Worm (Caenorhabditis elegans) whole organism, early embryonic: ENCODE measurements around the gene C31C9.6.

Experiments used
- B0310.2 ChIP-seq: sonication (generic microtip); optimal IDR thresholded peaks from 2 replicates; lab custom pipeline; 2016; ENCODE audit warnings: mild to moderate bottlenecking, missing genetic modification characterization, missing compliant biosample characterization
- F13C5.2 ChIP-seq: sonication (generic microtip); optimal IDR thresholded peaks from 2 replicates; lab custom pipeline; 2017; ENCODE audit warnings: mild to moderate bottlenecking, missing genetic modification characterization, inconsistent platforms, missing compliant biosample characterization
- aly-1 ChIP-seq: sonication (generic microtip); optimal IDR thresholded peaks from 2 replicates; lab custom pipeline; 2016; ENCODE audit warnings: missing genetic modification characterization, missing compliant biosample characterization
- ama-1 ChIP-seq: fragments of 150-350 bp; optimal IDR thresholded peaks from 2 replicates; lab custom pipeline; 2014
- ceh-13 ChIP-seq: fragments of 200-800 bp; sonication (Bioruptor generic); optimal IDR thresholded peaks from 2 replicates; lab custom pipeline; 2018; ENCODE audit warnings: mild to moderate bottlenecking, missing genetic modification characterization, missing compliant biosample characterization
- ceh-36 ChIP-seq: sonication (generic microtip); optimal IDR thresholded peaks from 2 replicates; lab custom pipeline; 2016; ENCODE audit warnings: missing genetic modification characterization, inconsistent platforms, missing compliant biosample characterization
- ets-7 ChIP-seq: sonication (generic microtip); optimal IDR thresholded peaks from 2 replicates; lab custom pipeline; 2016; ENCODE audit warnings: missing genotype, missing genetic modification characterization, missing compliant biosample characterization
- flt-1 ChIP-seq: fragments of 200-800 bp; sonication (Bioruptor generic); IDR thresholded peaks from 2 replicates; pipeline ENCODE4 v1.3.6; 2022; ENCODE audit warnings: missing genetic modification characterization, missing compliant biosample characterization
- hmbx-1 ChIP-seq: sonication (generic microtip); optimal IDR thresholded peaks from 2 replicates; lab custom pipeline; 2016; ENCODE audit warnings: mild to moderate bottlenecking, missing genetic modification characterization, missing compliant biosample characterization
- hmg-4 ChIP-seq: fragments of 200-800 bp; sonication (Bioruptor generic); optimal IDR thresholded peaks from 2 replicates; lab custom pipeline; 2018; ENCODE audit warnings: mild to moderate bottlenecking, missing genetic modification characterization, missing compliant biosample characterization
- hnd-1 ChIP-seq: sonication (generic microtip); optimal IDR thresholded peaks from 2 replicates; lab custom pipeline; 2016; ENCODE audit warnings: missing genetic modification characterization, missing compliant biosample characterization
- pes-1 ChIP-seq: fragments of 200-800 bp; sonication (Bioruptor generic); IDR thresholded peaks from 2 replicates; pipeline ENCODE4 v1.3.6; 2022; ENCODE audit warnings: missing genetic modification reagents, missing genetic modification characterization, missing compliant biosample characterization
- scrt-1 ChIP-seq: fragments of 200-800 bp; sonication (Bioruptor generic); IDR thresholded peaks from 2 replicates; pipeline ENCODE4 v1.3.6; 2022; ENCODE audit warnings: missing genetic modification characterization, missing compliant biosample characterization
- sea-1 ChIP-seq: fragments of 200-800 bp; sonication (Bioruptor generic); conservative IDR thresholded peaks from 2 replicates; pipeline ENCODE4 v1.3.6; 2022; ENCODE audit warnings: missing genetic modification characterization, missing compliant biosample characterization
- tbx-11 ChIP-seq: fragments of 200-800 bp; sonication (Bioruptor generic); IDR thresholded peaks from 2 replicates; pipeline ENCODE4 v1.3.6; 2022; ENCODE audit warnings: missing genetic modification characterization, missing compliant biosample characterization
- tbx-37 ChIP-seq: fragments of 200-800 bp; sonication (Bioruptor generic); conservative IDR thresholded peaks from 2 replicates; pipeline ENCODE4 v1.3.6; 2022; ENCODE audit warnings: missing genetic modification reagents, missing genetic modification characterization, missing compliant biosample characterization
- tra-4 ChIP-seq: sonication (generic microtip); optimal IDR thresholded peaks from 2 replicates; lab custom pipeline; 2017; ENCODE audit warnings: missing genetic modification characterization, missing compliant biosample characterization

Gene C31C9.6

DNA sequence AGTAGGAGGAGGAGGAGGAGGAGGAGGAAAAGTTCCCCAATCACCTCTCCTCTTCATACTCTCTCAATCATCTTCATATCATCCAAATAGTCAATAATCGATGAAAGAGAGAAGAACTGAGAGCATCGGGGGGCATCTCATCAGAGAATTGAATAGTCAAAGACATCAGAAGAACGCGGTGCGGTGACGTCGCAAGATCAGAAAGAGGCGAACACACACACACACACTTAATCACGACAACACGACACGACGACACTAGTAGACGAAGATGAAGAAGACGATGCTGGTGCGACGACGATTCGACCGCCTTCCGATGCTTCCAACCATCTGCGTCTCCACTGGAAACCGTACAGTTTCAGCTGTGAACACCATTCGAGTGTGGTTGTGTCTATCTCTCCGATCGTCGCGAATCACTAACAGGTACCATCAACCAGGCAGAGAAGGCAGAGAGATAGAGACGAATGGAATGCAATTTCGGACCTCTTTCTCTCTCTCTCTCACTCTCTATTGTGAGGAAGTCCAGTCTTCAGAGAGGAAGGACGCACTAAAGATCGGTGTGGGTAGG, 16.7 kb upstream of the C31C9.6 start:
- TF ChIP-seq aly-1 (no peak), tra-4 (no peak), ama-1 (no peak), scrt-1 (GFP tag; lab: Robert Waterston, UW) (no peak), hnd-1 (tag; lab: Kevin White, UChicago) (no peak), sea-1 (no peak)

DNA sequence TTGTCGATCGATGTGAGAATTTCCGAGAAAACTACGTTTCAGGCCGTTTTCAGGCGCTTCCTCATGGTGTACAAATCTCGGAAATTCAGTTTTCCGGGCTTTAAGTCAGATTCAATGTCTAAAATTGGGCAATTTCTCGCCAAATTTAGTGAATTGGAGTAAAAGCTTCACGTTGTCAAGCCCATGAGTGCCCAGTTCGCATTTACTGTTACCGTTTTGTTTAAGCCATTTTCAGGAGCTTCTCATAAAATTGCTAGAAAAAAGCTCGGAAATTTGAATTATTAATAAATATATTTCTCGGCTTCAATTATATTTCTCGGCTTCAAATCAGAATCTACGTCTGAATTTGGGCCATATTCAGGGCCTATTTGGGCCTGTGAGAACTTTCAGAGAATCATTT, 16.0 kb upstream of the C31C9.6 start:
- TF ChIP-seq tbx-37 (GFP tag; lab: Robert Waterston, UW) (no peak), F13C5.2 (no peak), sea-1 (no peak), ceh-13 (GFP tag; lab: Kevin White, UChicago) (no peak), ceh-36 (tag; lab: Kevin White, UChicago) (no peak), aly-1 (no peak), hmg-4 (GFP tag; lab: Kevin White, UChicago) (no peak), tbx-11 (no peak)

DNA sequence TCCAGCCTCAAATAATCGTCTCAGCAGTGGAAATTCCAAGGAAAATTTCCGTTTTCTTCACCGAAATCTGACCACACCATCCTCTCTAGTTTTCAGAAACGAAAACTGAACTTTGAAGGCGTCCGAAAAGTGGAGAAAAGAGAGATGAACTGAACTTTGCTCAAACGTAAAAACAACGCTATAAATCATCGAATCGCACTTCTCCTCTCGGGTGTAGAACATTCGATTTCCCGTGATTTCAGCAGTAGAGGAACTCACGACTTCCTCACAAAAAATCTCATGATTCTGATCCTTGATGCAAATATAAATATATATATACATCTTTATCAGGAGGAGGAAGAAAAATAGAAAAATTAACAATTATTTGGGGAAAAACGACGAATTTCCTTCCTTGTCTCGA, 13.3 kb upstream of the C31C9.6 start:
- no peak for TF ChIP-seq ceh-13 (GFP tag; lab: Kevin White, UChicago)
- TF ChIP-seq hmg-4 (GFP tag; lab: Kevin White, UChicago) = no peak
- no peak for TF ChIP-seq tbx-11
- TF ChIP-seq B0310.2 (tag; lab: Kevin White, UChicago) = no peak
- TF ChIP-seq flt-1 (GFP tag; lab: Robert Waterston, UW) = no peak
- TF ChIP-seq ets-7 = no peak
- no peak for TF ChIP-seq aly-1
- TF ChIP-seq tra-4 = no peak
- TF ChIP-seq ama-1 = no peak
- TF ChIP-seq hmbx-1 (tag; lab: Kevin White, UChicago) = no peak
- no peak for TF ChIP-seq scrt-1 (GFP tag; lab: Robert Waterston, UW)
- TF ChIP-seq pes-1 (GFP tag; lab: Robert Waterston, UW) = no peak
- TF ChIP-seq F13C5.2 = no peak
- no peak for TF ChIP-seq tbx-37 (GFP tag; lab: Robert Waterston, UW)
- TF ChIP-seq hnd-1 (tag; lab: Kevin White, UChicago) = no peak
- no peak for TF ChIP-seq ceh-36 (tag; lab: Kevin White, UChicago)

ce11 chrII:13673605-13674193, 11.8 kb upstream of the C31C9.6 start:
- TF ChIP-seq hmbx-1 (tag; lab: Kevin White, UChicago) (no peak), tra-4 (no peak), ceh-36 (tag; lab: Kevin White, UChicago) (no peak), scrt-1 (GFP tag; lab: Robert Waterston, UW) (no peak)

- no peak for TF ChIP-seq flt-1 (GFP tag; lab: Robert Waterston, UW)
These were observed 10.2 kb upstream of the C31C9.6 start for ce11 chrII:13672057-13672456.

ce11 chrII:13670707-13671295, 8.9 kb upstream of the C31C9.6 start:
- no peak for TF ChIP-seq ceh-13 (GFP tag; lab: Kevin White, UChicago)
- no peak for TF ChIP-seq tbx-11
- TF ChIP-seq F13C5.2 = no peak
- no peak for TF ChIP-seq hmbx-1 (tag; lab: Kevin White, UChicago)
- TF ChIP-seq ets-7 = no peak
- no peak for TF ChIP-seq aly-1
- no peak for TF ChIP-seq scrt-1 (GFP tag; lab: Robert Waterston, UW)
- no peak for TF ChIP-seq pes-1 (GFP tag; lab: Robert Waterston, UW)
- TF ChIP-seq sea-1 = no peak
- no peak for TF ChIP-seq hmg-4 (GFP tag; lab: Kevin White, UChicago)
- no peak for TF ChIP-seq ama-1
- TF ChIP-seq flt-1 (GFP tag; lab: Robert Waterston, UW) = no peak
- no peak for TF ChIP-seq B0310.2 (tag; lab: Kevin White, UChicago)
- no peak for TF ChIP-seq tra-4

ce11 chrII:13668844-13669441, 7.1 kb upstream of the C31C9.6 start, which contains the start of gene C31C9.7:
Gene C31C9.7 (plus strand): TSS chrII:13669104.
- TF ChIP-seq flt-1 (GFP tag; lab: Robert Waterston, UW) (no peak), ceh-13 (GFP tag; lab: Kevin White, UChicago) (no peak), ets-7 (no peak), tbx-11 (no peak), ceh-36 (tag; lab: Kevin White, UChicago) (no peak), hmbx-1 (tag; lab: Kevin White, UChicago) (no peak), sea-1 (no peak), hmg-4 (GFP tag; lab: Kevin White, UChicago) (no peak), tbx-37 (GFP tag; lab: Robert Waterston, UW) (no peak), pes-1 (GFP tag; lab: Robert Waterston, UW) (no peak), F13C5.2 (no peak), aly-1 (no peak), hnd-1 (tag; lab: Kevin White, UChicago) (no peak), tra-4 (no peak), ama-1 (no peak), scrt-1 (GFP tag; lab: Robert Waterston, UW) (no peak), B0310.2 (tag; lab: Kevin White, UChicago) (no peak)
